Worm (Caenorhabditis elegans): ENCODE results near the gene snpc-3.4.

snpc-3.4 gene

ce11 chrIII:3979980-3980631 is 39.7 kb upstream of the snpc-3.4 start:
- TF ChIP-seq ceh-36 (tag; optimal IDR thresholded peaks at IDR 0.05) (no peak), tbx-37 (GFP tag; conservative IDR thresholded peaks at IDR 0.05) (0 out of 2 replicates have a peak, but pooled peaks have one; percentile 6)

- no peak for TF ChIP-seq ceh-13 (GFP tag; optimal IDR thresholded peaks at IDR 0.05)
- TF ChIP-seq aly-1 (tag; optimal IDR thresholded peaks at IDR 0.05), result no peak
- no peak for TF ChIP-seq ets-7 (tag; optimal IDR thresholded peaks at IDR 0.05)
- no peak for TF ChIP-seq hmg-4 (GFP tag; optimal IDR thresholded peaks at IDR 0.05)
- TF ChIP-seq hmbx-1 (tag; optimal IDR thresholded peaks at IDR 0.05), result no peak
- no peak for TF ChIP-seq ama-1 (optimal IDR thresholded peaks at IDR 0.05)
- no peak for TF ChIP-seq pes-1 (GFP tag; IDR thresholded peaks at IDR 0.05)
- TF ChIP-seq F13C5.2 (tag; optimal IDR thresholded peaks at IDR 0.05), result no peak
- TF ChIP-seq hnd-1 (tag; optimal IDR thresholded peaks at IDR 0.05), result no peak
- TF ChIP-seq sea-1 (GFP tag; conservative IDR thresholded peaks at IDR 0.05), result no peak
- no peak for TF ChIP-seq tbx-37 (GFP tag; conservative IDR thresholded peaks at IDR 0.05)
- no peak for TF ChIP-seq ceh-36 (tag; optimal IDR thresholded peaks at IDR 0.05)
These were observed 35.8 kb upstream of the snpc-3.4 start for ce11 chrIII:3984049-3984484.

- TF ChIP-seq hmbx-1 (tag; optimal IDR thresholded peaks at IDR 0.05) (no peak), hnd-1 (tag; optimal IDR thresholded peaks at IDR 0.05) (no peak), F13C5.2 (tag; optimal IDR thresholded peaks at IDR 0.05) (no peak), pes-1 (GFP tag; IDR thresholded peaks at IDR 0.05) (no peak), ceh-13 (GFP tag; optimal IDR thresholded peaks at IDR 0.05) (no peak), hmg-4 (GFP tag; optimal IDR thresholded peaks at IDR 0.05) (no peak), tra-4 (tag; optimal IDR thresholded peaks at IDR 0.05) (no peak), flt-1 (GFP tag; IDR thresholded peaks at IDR 0.05) (no peak), ceh-36 (tag; optimal IDR thresholded peaks at IDR 0.05) (no peak), tbx-11 (GFP tag; IDR thresholded peaks at IDR 0.05) (no peak), tbx-37 (GFP tag; conservative IDR thresholded peaks at IDR 0.05) (no peak), B0310.2 (tag; optimal IDR thresholded peaks at IDR 0.05) (no peak), scrt-1 (GFP tag; IDR thresholded peaks at IDR 0.05) (no peak), sea-1 (GFP tag; conservative IDR thresholded peaks at IDR 0.05) (no peak)
These were observed 33.5 kb upstream of the snpc-3.4 start, which contains the start of gene Y1A5A.1 for ce11 chrIII:3986368-3986767. Gene Y1A5A.1 (minus strand): TSS chrIII:3986661.

- TF ChIP-seq ceh-13 (GFP tag; optimal IDR thresholded peaks at IDR 0.05) (no peak), tbx-37 (GFP tag; conservative IDR thresholded peaks at IDR 0.05) (no peak), F13C5.2 (tag; optimal IDR thresholded peaks at IDR 0.05) (no peak), scrt-1 (GFP tag; IDR thresholded peaks at IDR 0.05) (no peak), hmg-4 (GFP tag; optimal IDR thresholded peaks at IDR 0.05) (no peak), hnd-1 (tag; optimal IDR thresholded peaks at IDR 0.05) (no peak), ets-7 (tag; optimal IDR thresholded peaks at IDR 0.05) (no peak), hmbx-1 (tag; optimal IDR thresholded peaks at IDR 0.05) (no peak), tbx-11 (GFP tag; IDR thresholded peaks at IDR 0.05) (no peak), flt-1 (GFP tag; IDR thresholded peaks at IDR 0.05) (no peak), tra-4 (tag; optimal IDR thresholded peaks at IDR 0.05) (no peak), pes-1 (GFP tag; IDR thresholded peaks at IDR 0.05) (no peak), ama-1 (optimal IDR thresholded peaks at IDR 0.05) (no peak), sea-1 (GFP tag; conservative IDR thresholded peaks at IDR 0.05) (no peak), B0310.2 (tag; optimal IDR thresholded peaks at IDR 0.05) (no peak), ceh-36 (tag; optimal IDR thresholded peaks at IDR 0.05) (no peak)
These were observed 32.1 kb upstream of the snpc-3.4 start, which contains the start of gene C36E8.6 for ce11 chrIII:3987759-3988158. Gene C36E8.6 (plus strand): TSS chrIII:3988059.

- TF ChIP-seq tbx-37 (GFP tag; conservative IDR thresholded peaks at IDR 0.05), result no peak
These were observed 28.5 kb upstream of the snpc-3.4 start for ce11 chrIII:3991362-3991761.

ce11 chrIII:3992089-3992488 is 27.7 kb upstream of the snpc-3.4 start, which contains the start of gene glb-11:
Gene glb-11 (minus strand): TSS chrIII:3992189.
- TF ChIP-seq ceh-36 (tag; optimal IDR thresholded peaks at IDR 0.05) (no peak), hmg-4 (GFP tag; optimal IDR thresholded peaks at IDR 0.05) (no peak), flt-1 (GFP tag; IDR thresholded peaks at IDR 0.05) (no peak), aly-1 (tag; optimal IDR thresholded peaks at IDR 0.05) (no peak), B0310.2 (tag; optimal IDR thresholded peaks at IDR 0.05) (no peak), ceh-13 (GFP tag; optimal IDR thresholded peaks at IDR 0.05) (no peak), hnd-1 (tag; optimal IDR thresholded peaks at IDR 0.05) (no peak), ets-7 (tag; optimal IDR thresholded peaks at IDR 0.05) (no peak), ama-1 (optimal IDR thresholded peaks at IDR 0.05) (no peak), pes-1 (GFP tag; IDR thresholded peaks at IDR 0.05) (no peak), hmbx-1 (tag; optimal IDR thresholded peaks at IDR 0.05) (no peak)

ce11 chrIII:3994457-3994856 is 25.4 kb upstream of the snpc-3.4 start:
- no peak for TF ChIP-seq B0310.2 (tag; optimal IDR thresholded peaks at IDR 0.05)
- no peak for TF ChIP-seq ceh-13 (GFP tag; optimal IDR thresholded peaks at IDR 0.05)
- TF ChIP-seq flt-1 (GFP tag; IDR thresholded peaks at IDR 0.05), result no peak
- TF ChIP-seq pes-1 (GFP tag; IDR thresholded peaks at IDR 0.05), result no peak
- TF ChIP-seq F13C5.2 (tag; optimal IDR thresholded peaks at IDR 0.05), result no peak
- no peak for TF ChIP-seq ama-1 (optimal IDR thresholded peaks at IDR 0.05)
- no peak for TF ChIP-seq ceh-36 (tag; optimal IDR thresholded peaks at IDR 0.05)
- no peak for TF ChIP-seq scrt-1 (GFP tag; IDR thresholded peaks at IDR 0.05)
- TF ChIP-seq ets-7 (tag; optimal IDR thresholded peaks at IDR 0.05), result no peak
- TF ChIP-seq hmg-4 (GFP tag; optimal IDR thresholded peaks at IDR 0.05), result no peak
- no peak for TF ChIP-seq hnd-1 (tag; optimal IDR thresholded peaks at IDR 0.05)
- TF ChIP-seq tbx-37 (GFP tag; conservative IDR thresholded peaks at IDR 0.05), result no peak
- TF ChIP-seq tbx-11 (GFP tag; IDR thresholded peaks at IDR 0.05), result no peak

ce11 chrIII:4004064-4004580 is 15.7 kb upstream of the snpc-3.4 start, which contains the start of gene tif-1A:
Gene tif-1A (minus strand): TSS chrIII:4004114.
- TF ChIP-seq aly-1 (tag; optimal IDR thresholded peaks at IDR 0.05) (no peak), F13C5.2 (tag; optimal IDR thresholded peaks at IDR 0.05) (peak; percentile 85), tbx-11 (GFP tag; IDR thresholded peaks at IDR 0.05) (0 out of 2 replicates have a peak, but pooled peaks have one; percentile 33), ceh-36 (tag; optimal IDR thresholded peaks at IDR 0.05) (peak; percentile 14), pes-1 (GFP tag; IDR thresholded peaks at IDR 0.05) (0 out of 2 replicates have a peak, but pooled peaks have one; percentile 41), sea-1 (GFP tag; conservative IDR thresholded peaks at IDR 0.05) (0 out of 2 replicates have a peak, but pooled peaks have one; percentile 35)

All from whole organism, early embryonic.